Fruit fly (Drosophila melanogaster) whole organism, embryonic: Measurements from ENCODE around the gene Vti1b.

Source experiments
- Abd-B ChIP-seq: fragments of 200-800 bp; sonication (Bioruptor generic); optimal IDR thresholded peaks from 2 replicates; lab custom pipeline; 2018; ENCODE audit warnings: missing biosample characterization, mild to moderate bottlenecking, missing genetic modification characterization, moderate library complexity
- Asciz ChIP-seq: fragments of 200-800 bp; sonication (Bioruptor generic); optimal IDR thresholded peaks from 2 replicates; lab custom pipeline; 2017; ENCODE audit warnings: missing biosample characterization, mild to moderate bottlenecking, missing genetic modification characterization, missing genetic modification reagents
- Blimp-1 ChIP-seq: fragments of 200-800 bp; sonication (Bioruptor generic); optimal IDR thresholded peaks from 3 replicates; lab custom pipeline; 2018; ENCODE audit warnings: missing biosample characterization, missing genetic modification characterization, mild to moderate bottlenecking, moderate library complexity, missing genetic modification reagents
- CG10267 ChIP-seq: fragments of 200-800 bp; sonication (Bioruptor generic); optimal IDR thresholded peaks from 2 replicates; lab custom pipeline; 2018; ENCODE audit warnings: missing biosample characterization, mild to moderate bottlenecking, missing genetic modification characterization, moderate library complexity
- CG10321 ChIP-seq: fragments of 200-800 bp; sonication (Bioruptor generic); IDR thresholded peaks from 2 replicates; pipeline ENCODE4 v1.3.6; 2022; ENCODE audit warnings: missing biosample characterization, missing genetic modification characterization
- CG12299 ChIP-seq: fragments of 200-800 bp; sonication (Bioruptor generic); optimal IDR thresholded peaks from 2 replicates; lab custom pipeline; 2018; ENCODE audit warnings: missing biosample characterization, mild to moderate bottlenecking, missing genetic modification characterization
- CG1233 ChIP-seq: fragments of 200-800 bp; sonication (Bioruptor generic); optimal IDR thresholded peaks from 4 replicates; lab custom pipeline; 2018; ENCODE audit warnings: missing biosample characterization, mild to moderate bottlenecking, missing genetic modification characterization
- CG12942 ChIP-seq: fragments of 200-800 bp; sonication (Bioruptor generic); optimal IDR thresholded peaks from 3 replicates; lab custom pipeline; 2016; ENCODE audit warnings: missing biosample characterization, missing genetic modification characterization
- CG17612 ChIP-seq: fragments of 200-800 bp; sonication (Bioruptor generic); IDR thresholded peaks from 2 replicates; pipeline ENCODE4 v1.3.6; 2022; ENCODE audit warnings: missing biosample characterization, missing genetic modification characterization
- CG2129 ChIP-seq: fragments of 200-800 bp; sonication (Bioruptor generic); IDR thresholded peaks from 2 replicates; pipeline ENCODE4 v1.3.6; 2022; ENCODE audit warnings: missing biosample characterization, missing genetic modification characterization; ENCODE audit not compliant: partially characterized antibody
- CG2889 ChIP-seq: fragments of 200-800 bp; sonication (Bioruptor generic); IDR thresholded peaks from 3 replicates; pipeline ENCODE4 v1.3.6; 2022; ENCODE audit warnings: missing biosample characterization, missing genetic modification characterization
- CG33213 ChIP-seq: fragments of 200-800 bp; sonication (Bioruptor generic); optimal IDR thresholded peaks from 3 replicates; lab custom pipeline; 2016; ENCODE audit warnings: missing biosample characterization, missing genetic modification characterization
- CG33557 ChIP-seq: fragments of 200-800 bp; sonication (Bioruptor generic); optimal IDR thresholded peaks from 2 replicates; lab custom pipeline; 2019; ENCODE audit warnings: missing biosample characterization, mild to moderate bottlenecking, missing genetic modification characterization, moderate library complexity
- CG34224 ChIP-seq: fragments of 200-800 bp; sonication (Bioruptor generic); IDR thresholded peaks from 3 replicates; pipeline ENCODE4 v1.3.6; 2022; ENCODE audit warnings: missing biosample characterization, missing genetic modification characterization; ENCODE audit not compliant: partially characterized antibody
- CG3995 ChIP-seq: fragments of 200-800 bp; sonication (Bioruptor generic); optimal IDR thresholded peaks from 3 replicates; lab custom pipeline; 2016; ENCODE audit warnings: missing biosample characterization, missing genetic modification characterization
- CG8388 ChIP-seq: fragments of 200-800 bp; sonication (Bioruptor generic); optimal IDR thresholded peaks from 2 replicates; lab custom pipeline; 2019; ENCODE audit warnings: missing biosample characterization, mild to moderate bottlenecking, missing genetic modification characterization, moderate library complexity
- CG8765 ChIP-seq: fragments of 200-800 bp; sonication (Bioruptor generic); IDR thresholded peaks from 2 replicates; pipeline ENCODE4 v1.3.6; 2022; ENCODE audit warnings: missing biosample characterization, missing genetic modification characterization
- CG9817 ChIP-seq: fragments of 200-800 bp; sonication (Bioruptor generic); optimal IDR thresholded peaks from 2 replicates; lab custom pipeline; 2018; ENCODE audit warnings: missing biosample characterization, mild to moderate bottlenecking, missing genetic modification characterization, moderate library complexity
- Dad ChIP-seq: fragments of 200-800 bp; sonication (Bioruptor generic); optimal IDR thresholded peaks from 3 replicates; lab custom pipeline; 2016; ENCODE audit warnings: missing biosample characterization, missing genetic modification characterization
- Ets65A ChIP-seq: fragments of 200-800 bp; sonication (Bioruptor generic); peaks from one replicate; lab custom pipeline; 2016; ENCODE audit warnings: missing biosample characterization, missing genetic modification characterization
- MBD-R2 ChIP-seq: fragments of 200-800 bp; sonication (Bioruptor generic); IDR thresholded peaks from 2 replicates; pipeline ENCODE4 v1.3.6; 2022; ENCODE audit warnings: missing biosample characterization, missing genetic modification characterization
- Mes4 ChIP-seq: fragments of 200-800 bp; sonication (Bioruptor generic); optimal IDR thresholded peaks from 2 replicates; lab custom pipeline; 2016; ENCODE audit warnings: missing biosample characterization, missing genetic modification characterization
- Neu2 ChIP-seq: fragments of 200-800 bp; sonication (Bioruptor generic); optimal IDR thresholded peaks from 3 replicates; lab custom pipeline; 2016; ENCODE audit warnings: missing biosample characterization, missing genetic modification characterization, borderline replicate concordance
- Sry-β ChIP-seq: fragments of 200-800 bp; sonication (Bioruptor generic); optimal IDR thresholded peaks from 2 replicates; lab custom pipeline; 2018; ENCODE audit warnings: missing biosample characterization, mild to moderate bottlenecking, missing genetic modification characterization, moderate library complexity
- abd-A ChIP-seq: fragments of 200-800 bp; sonication (Bioruptor generic); optimal IDR thresholded peaks from 3 replicates; lab custom pipeline; 2019; ENCODE audit warnings: missing biosample characterization, mild to moderate bottlenecking, missing genetic modification characterization, moderate library complexity
- ap ChIP-seq: fragments of 200-800 bp; sonication (Bioruptor generic); IDR thresholded peaks from 2 replicates; pipeline ENCODE4 v1.3.6; 2022; ENCODE audit warnings: missing biosample characterization, missing genetic modification characterization
- ase ChIP-seq: fragments of 200-800 bp; sonication (Bioruptor generic); IDR thresholded peaks from 3 replicates; pipeline ENCODE4 v1.3.6; 2022; ENCODE audit warnings: missing biosample characterization, missing genetic modification characterization
- ash1 ChIP-seq: fragments of 200-800 bp; sonication (Bioruptor generic); optimal IDR thresholded peaks from 2 replicates; lab custom pipeline; 2018; ENCODE audit warnings: missing biosample characterization, mild to moderate bottlenecking, missing genetic modification characterization
- cato ChIP-seq: fragments of 200-800 bp; sonication (Bioruptor generic); optimal IDR thresholded peaks from 2 replicates; lab custom pipeline; 2016; ENCODE audit warnings: missing biosample characterization, missing genetic modification characterization, borderline replicate concordance
- caup ChIP-seq: fragments of 200-800 bp; sonication (Bioruptor generic); optimal IDR thresholded peaks from 3 replicates; lab custom pipeline; 2017; ENCODE audit warnings: missing biosample characterization, mild to moderate bottlenecking, missing genetic modification characterization, moderate library complexity; ENCODE audit not compliant: severe bottlenecking
- ci ChIP-seq: fragments of 200-800 bp; sonication (Bioruptor generic); IDR thresholded peaks from 3 replicates; pipeline ENCODE4 v1.3.6; 2022; ENCODE audit warnings: missing biosample characterization, missing genetic modification characterization
- disco-r ChIP-seq: fragments of 200-800 bp; sonication (Bioruptor generic); optimal IDR thresholded peaks from 2 replicates; lab custom pipeline; 2016; ENCODE audit warnings: missing biosample characterization, missing genetic modification characterization
- dmrt11E ChIP-seq: fragments of 200-800 bp; sonication (Bioruptor generic); optimal IDR thresholded peaks from 3 replicates; lab custom pipeline; 2018; ENCODE audit warnings: missing biosample characterization, mild to moderate bottlenecking, missing genetic modification characterization, moderate library complexity
- esg ChIP-seq: fragments of 200-800 bp; sonication (Bioruptor generic); conservative IDR thresholded peaks from 2 replicates; pipeline ENCODE4 v1.3.6; 2022; ENCODE audit warnings: missing biosample characterization, missing genetic modification characterization
- fru ChIP-seq: fragments of >200 bp; optimal IDR thresholded peaks from 2 replicates; lab custom pipeline; 2017
- gcm2 ChIP-seq: fragments of 200-800 bp; sonication (Bioruptor generic); optimal IDR thresholded peaks from 2 replicates; lab custom pipeline; 2016; ENCODE audit warnings: missing biosample characterization, missing genetic modification characterization
- gro ChIP-seq: fragments of 200-800 bp; sonication (Bioruptor generic); optimal IDR thresholded peaks from 2 replicates; lab custom pipeline; 2016; ENCODE audit warnings: missing biosample characterization, missing genetic modification characterization
- h ChIP-seq: fragments of >200 bp; optimal IDR thresholded peaks from 2 replicates; lab custom pipeline; 2017
- jumu ChIP-seq: fragments of 200-800 bp; sonication (Bioruptor generic); optimal IDR thresholded peaks from 3 replicates; lab custom pipeline; 2016; ENCODE audit warnings: missing biosample characterization, missing genetic modification characterization
- kni ChIP-seq: fragments of 200-800 bp; sonication (Bioruptor generic); optimal IDR thresholded peaks from 3 replicates; lab custom pipeline; 2017; ENCODE audit warnings: mild to moderate bottlenecking, missing biosample characterization, missing genetic modification reagents, missing genetic modification characterization
- pan ChIP-seq, 4 experiments: fragments of >200 bp in 3 of 4; fragments of 200-800 bp in 1 of 4; sonication (Bioruptor generic) in 1 of 4; optimal IDR thresholded peaks in 3 of 4; IDR thresholded peaks in 1 of 4; 2 replicates each; pipeline versions ENCODE4 v1.3.6 to Lab custom; 2017 to 2022; ENCODE audit warnings: missing biosample characterization in 2 of 4, missing genetic modification characterization in 2 of 4, mixed read lengths in 1 of 4
- pho ChIP-seq: fragments of 200-800 bp; sonication (Bioruptor generic); optimal IDR thresholded peaks from 2 replicates; lab custom pipeline; 2016; ENCODE audit warnings: missing biosample characterization, missing genetic modification characterization
- pzg ChIP-seq: fragments of 200-800 bp; sonication (Bioruptor generic); optimal IDR thresholded peaks from 3 replicates; lab custom pipeline; 2018; ENCODE audit warnings: missing biosample characterization, mild to moderate bottlenecking, missing genetic modification characterization, moderate library complexity
- ranshi ChIP-seq: fragments of 200-800 bp; sonication (Bioruptor generic); IDR thresholded peaks from 2 replicates; pipeline ENCODE4 v1.3.6; 2022; ENCODE audit warnings: missing biosample characterization, missing genetic modification characterization
- salm ChIP-seq: fragments of 200-800 bp; sonication (Bioruptor generic); optimal IDR thresholded peaks from 2 replicates; lab custom pipeline; 2018; ENCODE audit warnings: missing biosample characterization, mild to moderate bottlenecking, missing genetic modification characterization
- sens-2 ChIP-seq: fragments of 200-800 bp; sonication (Bioruptor generic); IDR thresholded peaks from 2 replicates; pipeline ENCODE4 v1.3.6; 2022; ENCODE audit warnings: missing biosample characterization, missing genetic modification characterization
- slbo ChIP-seq: fragments of 200-800 bp; sonication (Bioruptor generic); IDR thresholded peaks from 2 replicates; pipeline ENCODE4 v1.3.6; 2022; ENCODE audit warnings: missing biosample characterization, missing genetic modification characterization
- sob ChIP-seq: fragments of 200-800 bp; sonication (Bioruptor generic); IDR thresholded peaks from 2 replicates; pipeline ENCODE4 v1.3.6; 2022; ENCODE audit warnings: missing biosample characterization, missing genetic modification characterization
- tup ChIP-seq: fragments of 200-800 bp; sonication (Bioruptor generic); optimal IDR thresholded peaks from 2 replicates; lab custom pipeline; 2016; ENCODE audit warnings: missing biosample characterization, mild to moderate bottlenecking, missing genetic modification characterization, moderate library complexity
- wdn ChIP-seq: fragments of 200-800 bp; sonication (Bioruptor generic); IDR thresholded peaks from 2 replicates; pipeline ENCODE4 v1.3.6; 2022; ENCODE audit warnings: missing biosample characterization, missing genetic modification characterization

The Vti1b gene

DNA sequence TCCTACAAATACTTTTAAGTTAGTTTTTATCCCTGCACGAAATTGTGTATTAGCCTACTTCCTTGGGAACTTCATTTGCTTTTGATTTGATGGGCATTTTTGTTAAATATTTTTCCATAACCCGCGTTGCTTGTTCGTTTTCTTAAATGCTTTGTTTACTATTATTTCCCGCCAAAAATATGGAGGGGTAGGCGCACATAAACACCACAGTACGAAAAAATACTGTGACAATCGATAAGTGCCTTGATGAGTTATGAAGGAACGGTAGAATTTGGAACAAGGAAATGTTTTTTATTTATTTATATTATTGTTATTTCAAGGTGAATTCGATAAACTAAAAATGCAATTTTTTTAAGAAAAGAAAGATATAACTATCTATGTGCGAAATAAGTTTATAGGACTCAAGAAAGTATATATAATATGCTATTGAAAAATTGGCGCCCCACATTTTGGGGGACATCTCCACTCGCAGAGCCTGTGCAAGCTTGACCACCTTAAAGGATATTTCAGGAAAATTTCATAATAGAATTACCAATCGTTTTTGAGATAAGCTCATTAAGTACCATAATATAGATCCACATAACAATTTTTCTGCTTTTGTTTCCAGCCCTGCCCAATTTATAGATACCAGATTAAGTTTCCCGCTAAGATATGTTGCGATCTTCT is 30.7 kb upstream of the Vti1b start, which contains the start of the genes WRNexo and Nup43 (continued):
- TF ChIP-seq CG33557 (GFP tag; lab: Kevin White, UChicago): no peak
- TF ChIP-seq CG12299 (tag; lab: Kevin White, UChicago): no peak
- no peak for TF ChIP-seq Asciz
- TF ChIP-seq CG8388: no peak
- peak; percentile 37; the same call in 1 of the 2 replicates for TF ChIP-seq sob
- TF ChIP-seq Abd-B (GFP tag; lab: Kevin White, UChicago): peak; percentile 47
- no peak for TF ChIP-seq gro (GFP tag; lab: Kevin White, UChicago)
- no peak for TF ChIP-seq gcm2 (GFP tag; lab: Kevin White, UChicago)
- peak; percentile 33 for TF ChIP-seq cato (GFP tag; lab: Kevin White, UChicago)
- no peak for TF ChIP-seq CG2889 (GFP tag; lab: Robert Waterston, UW)
- peak; percentile 31 for TF ChIP-seq jumu (GFP tag; lab: Kevin White, UChicago)
- TF ChIP-seq fru (lab: Kevin White, UChicago): no peak
- TF ChIP-seq CG17612 (GFP tag; lab: Robert Waterston, UW): no peak
- TF ChIP-seq wdn (GFP tag; lab: Robert Waterston, UW): no peak
- peak; percentile 1 for TF ChIP-seq Dad (GFP tag; lab: Kevin White, UChicago)
- TF ChIP-seq CG12942: peak; percentile 28
- no peak for TF ChIP-seq CG10321
- peak; percentile 46 for TF ChIP-seq pzg (GFP tag; lab: Kevin White, UChicago)
- TF ChIP-seq CG9817 (tag; lab: Kevin White, UChicago): peak; percentile 55
- TF ChIP-seq CG2129 (GFP tag; lab: Robert Waterston, UW): no peak
- no peak for TF ChIP-seq MBD-R2 (GFP tag; lab: Robert Waterston, UW)
- no peak for TF ChIP-seq caup
- TF ChIP-seq Ets65A (GFP tag; lab: Kevin White, UChicago): peak; percentile 89
- TF ChIP-seq Sry-β (GFP tag; lab: Kevin White, UChicago): no peak
- no peak for TF ChIP-seq ap (GFP tag; lab: Robert Waterston, UW)
- TF ChIP-seq kni: no peak
- no peak for TF ChIP-seq abd-A (tag; lab: Kevin White, UChicago)
- no peak for TF ChIP-seq CG34224 (GFP tag; lab: Robert Waterston, UW)
- peak; percentile 51 for TF ChIP-seq dmrt11E (tag; lab: Kevin White, UChicago)
- no peak for TF ChIP-seq ase
- no peak for TF ChIP-seq CG8765 (GFP tag; lab: Robert Waterston, UW)
- TF ChIP-seq pho (GFP tag; lab: Kevin White, UChicago): no peak
- TF ChIP-seq ash1: no peak
- no peak for TF ChIP-seq tup (GFP tag; lab: Kevin White, UChicago)
- TF ChIP-seq ci (GFP tag; lab: Robert Waterston, UW): no peak; the same call in 2 of the 3 replicates
- TF ChIP-seq sens-2 (GFP tag; lab: Robert Waterston, UW): no peak
- no peak for TF ChIP-seq pan (optimal IDR thresholded peaks at IDR 0.05; lab: Kevin White, UChicago)
- peak in 1 of 2 experiments; percentile 42 for TF ChIP-seq pan (GFP tag; optimal IDR thresholded peaks at IDR 0.05 in 1 of 2, IDR thresholded peaks at IDR 0.05 in 1 of 2)
- TF ChIP-seq disco-r (GFP tag; lab: Kevin White, UChicago): no peak
- TF ChIP-seq Blimp-1: no peak
- TF ChIP-seq Mes4 (GFP tag; lab: Kevin White, UChicago): no peak
- no peak for TF ChIP-seq CG1233 (GFP tag; lab: Kevin White, UChicago)
- TF ChIP-seq CG33213: no peak
- peak; percentile 31 for TF ChIP-seq CG10267
- no peak for TF ChIP-seq Neu2 (GFP tag; lab: Kevin White, UChicago)
- TF ChIP-seq slbo: peak; percentile 70
- peak; percentile 47; the same call in 1 of the 2 replicates for TF ChIP-seq ranshi (GFP tag; lab: Robert Waterston, UW)
- TF ChIP-seq esg (GFP tag; lab: Robert Waterston, UW): no peak
- TF ChIP-seq CG3995 (GFP tag; lab: Kevin White, UChicago): peak; percentile 28
- TF ChIP-seq h (lab: Kevin White, UChicago): no peak
- no peak for TF ChIP-seq salm (tag; lab: Kevin White, UChicago)
